Fruit fly (Drosophila melanogaster) whole organism, embryonic: ENCODE results near the gene Sys1.

Experiments
- Antp ChIP-seq: fragments of 200-800 bp; sonication (Bioruptor generic); optimal IDR thresholded peaks from 3 replicates; lab custom pipeline; 2016; ENCODE audit warnings: missing biosample characterization, missing genetic modification characterization
- CG10209 ChIP-seq: fragments of 200-800 bp; sonication (Bioruptor generic); optimal IDR thresholded peaks from 3 replicates; lab custom pipeline; 2017; ENCODE audit warnings: missing biosample characterization, mild to moderate bottlenecking, missing genetic modification characterization, missing genetic modification reagents
- CG10267 ChIP-seq: fragments of 200-800 bp; sonication (Bioruptor generic); optimal IDR thresholded peaks from 2 replicates; lab custom pipeline; 2018; ENCODE audit warnings: missing biosample characterization, mild to moderate bottlenecking, missing genetic modification characterization, moderate library complexity
- CG10462 ChIP-seq: fragments of 200-800 bp; sonication (Bioruptor generic); optimal IDR thresholded peaks from 2 replicates; lab custom pipeline; 2016; ENCODE audit warnings: missing biosample characterization, missing genetic modification characterization
- CG10543 ChIP-seq: fragments of 200-800 bp; sonication (Bioruptor generic); optimal IDR thresholded peaks from 3 replicates; lab custom pipeline; 2017; ENCODE audit warnings: missing biosample characterization, mild to moderate bottlenecking, missing genetic modification characterization, moderate library complexity
- CG10979 ChIP-seq: fragments of 200-800 bp; sonication (Bioruptor generic); optimal IDR thresholded peaks from 2 replicates; lab custom pipeline; 2018; ENCODE audit warnings: missing biosample characterization, mild to moderate bottlenecking, missing genetic modification characterization, moderate library complexity
- CG1647 ChIP-seq: fragments of 200-800 bp; sonication (Bioruptor generic); optimal IDR thresholded peaks from 3 replicates; lab custom pipeline; 2016; ENCODE audit warnings: missing biosample characterization, missing genetic modification characterization
- CG17328 ChIP-seq: fragments of 200-800 bp; sonication (Bioruptor generic); IDR thresholded peaks from 2 replicates; pipeline ENCODE4 v1.3.6; 2022; ENCODE audit warnings: missing biosample characterization, missing genetic modification characterization
- CG17385 ChIP-seq: fragments of 200-800 bp; sonication (Bioruptor generic); optimal IDR thresholded peaks from 3 replicates; lab custom pipeline; 2018; ENCODE audit warnings: missing biosample characterization, mild to moderate bottlenecking, missing genetic modification characterization
- CG2120 ChIP-seq: fragments of 200-800 bp; sonication (Bioruptor generic); optimal IDR thresholded peaks from 3 replicates; lab custom pipeline; 2016; ENCODE audit warnings: missing biosample characterization, missing genetic modification characterization
- CG2712 ChIP-seq: fragments of 200-800 bp; optimal IDR thresholded peaks from 3 replicates; lab custom pipeline; 2019; ENCODE audit warnings: missing biosample characterization, mild to moderate bottlenecking, missing genetic modification characterization, moderate library complexity
- CG3065 ChIP-seq: fragments of 200-800 bp; sonication (Bioruptor generic); optimal IDR thresholded peaks from 2 replicates; lab custom pipeline; 2016; ENCODE audit warnings: missing biosample characterization, missing genetic modification characterization
- CG32767 ChIP-seq: fragments of 200-800 bp; sonication (Bioruptor generic); IDR thresholded peaks from 2 replicates; pipeline ENCODE4 v1.3.6; 2022; ENCODE audit warnings: missing biosample characterization, missing genetic modification characterization
- CG33213 ChIP-seq: fragments of 200-800 bp; sonication (Bioruptor generic); optimal IDR thresholded peaks from 3 replicates; lab custom pipeline; 2016; ENCODE audit warnings: missing biosample characterization, missing genetic modification characterization
- CG4617 ChIP-seq: fragments of 200-800 bp; sonication (Bioruptor generic); optimal IDR thresholded peaks from 3 replicates; lab custom pipeline; 2016; ENCODE audit warnings: missing biosample characterization, missing genetic modification characterization, borderline replicate concordance
- CG6254 ChIP-seq: fragments of 200-800 bp; sonication (Bioruptor generic); optimal IDR thresholded peaks from 3 replicates; lab custom pipeline; 2017; ENCODE audit warnings: mild to moderate bottlenecking, missing biosample characterization, missing genetic modification reagents, missing genetic modification characterization
- CG7987 ChIP-seq: fragments of 200-800 bp; sonication (Bioruptor generic); optimal IDR thresholded peaks from 2 replicates; lab custom pipeline; 2018; ENCODE audit warnings: missing biosample characterization, mild to moderate bottlenecking, missing genetic modification characterization, moderate library complexity
- CG8944 ChIP-seq: fragments of 200-800 bp; sonication (Bioruptor generic); optimal IDR thresholded peaks from 3 replicates; lab custom pipeline; 2016; ENCODE audit warnings: missing biosample characterization, missing genetic modification characterization
- CG9797 ChIP-seq: fragments of 200-800 bp; sonication (Bioruptor generic); optimal IDR thresholded peaks from 3 replicates; lab custom pipeline; 2018; ENCODE audit warnings: missing biosample characterization, mild to moderate bottlenecking, missing genetic modification characterization
- Dip3 ChIP-seq: fragments of 200-800 bp; sonication (Bioruptor generic); optimal IDR thresholded peaks from 3 replicates; lab custom pipeline; 2016; ENCODE audit warnings: missing biosample characterization, missing genetic modification characterization
- E2f1 ChIP-seq: fragments of 200-800 bp; sonication (Bioruptor generic); IDR thresholded peaks from 2 replicates; pipeline ENCODE4 v1.3.6; 2022; ENCODE audit warnings: missing biosample characterization, missing genetic modification characterization
- Gug ChIP-seq: fragments of 200-800 bp; sonication (Bioruptor generic); IDR thresholded peaks from 4 replicates; pipeline ENCODE4 v1.3.6; 2022; ENCODE audit warnings: missing biosample characterization, missing genetic modification characterization
- HLH54F ChIP-seq: fragments of 200-800 bp; sonication (Bioruptor generic); optimal IDR thresholded peaks from 3 replicates; lab custom pipeline; 2016; ENCODE audit warnings: missing biosample characterization, missing genetic modification characterization
- Hey ChIP-seq: fragments of 200-800 bp; sonication (Bioruptor generic); optimal IDR thresholded peaks from 3 replicates; lab custom pipeline; 2018; ENCODE audit warnings: missing biosample characterization, mild to moderate bottlenecking, missing genetic modification characterization
- HmgD ChIP-seq: fragments of 200-800 bp; sonication (Bioruptor generic); optimal IDR thresholded peaks from 3 replicates; lab custom pipeline; 2016; ENCODE audit warnings: missing biosample characterization, missing genetic modification characterization
- Max ChIP-seq: fragments of 200-800 bp; sonication (Bioruptor generic); optimal IDR thresholded peaks from 2 replicates; lab custom pipeline; 2016; ENCODE audit warnings: missing biosample characterization, mild to moderate bottlenecking, missing genetic modification characterization
- Mrtf ChIP-seq: fragments of 200-800 bp; sonication (Bioruptor generic); IDR thresholded peaks from 3 replicates; pipeline ENCODE4 v1.3.6; 2022; ENCODE audit warnings: missing biosample characterization, missing genetic modification characterization
- Ptx1 ChIP-seq: fragments of 200-800 bp; sonication (Bioruptor generic); IDR thresholded peaks from 2 replicates; pipeline ENCODE4 v1.3.6; 2022; ENCODE audit warnings: missing biosample characterization, missing genetic modification characterization
- Side ChIP-seq: fragments of 200-800 bp; sonication (Bioruptor generic); optimal IDR thresholded peaks from 2 replicates; lab custom pipeline; 2016; ENCODE audit warnings: missing biosample characterization, missing genetic modification characterization
- ac ChIP-seq: fragments of 200-800 bp; sonication (Bioruptor generic); optimal IDR thresholded peaks from 3 replicates; lab custom pipeline; 2017; ENCODE audit warnings: missing biosample characterization, mild to moderate bottlenecking, missing genetic modification characterization
- chinmo ChIP-seq: fragments of 200-800 bp; sonication (Bioruptor generic); IDR thresholded peaks from 4 replicates; pipeline ENCODE4 v1.3.6; 2022; ENCODE audit warnings: missing biosample characterization, missing genetic modification characterization; ENCODE audit not compliant: partially characterized antibody
- esg ChIP-seq: fragments of 200-800 bp; sonication (Bioruptor generic); conservative IDR thresholded peaks from 2 replicates; pipeline ENCODE4 v1.3.6; 2022; ENCODE audit warnings: missing biosample characterization, missing genetic modification characterization
- exex ChIP-seq: fragments of 200-800 bp; sonication (Bioruptor generic); optimal IDR thresholded peaks from 4 replicates; lab custom pipeline; 2018; ENCODE audit warnings: missing biosample characterization, mild to moderate bottlenecking, missing genetic modification characterization, moderate library complexity
- fd3F ChIP-seq: fragments of 200-800 bp; sonication (Bioruptor generic); optimal IDR thresholded peaks from 2 replicates; lab custom pipeline; 2018; ENCODE audit warnings: missing biosample characterization, mild to moderate bottlenecking, missing genetic modification characterization, moderate library complexity
- gcm ChIP-seq: fragments of 200-800 bp; sonication (Bioruptor generic); optimal IDR thresholded peaks from 2 replicates; lab custom pipeline; 2019; ENCODE audit warnings: missing biosample characterization, mild to moderate bottlenecking, missing genetic modification characterization, moderate library complexity
- hth ChIP-seq: fragments of >200 bp; optimal IDR thresholded peaks from 2 replicates; lab custom pipeline; 2017; ENCODE audit warnings: inconsistent platforms
- insv ChIP-seq, 2 experiments: fragments of 200-800 bp; sonication (Bioruptor generic); optimal IDR thresholded peaks; 3 replicates each; lab custom pipeline; 2016 to 2018; ENCODE audit warnings: missing biosample characterization in 2 of 2, missing genetic modification characterization in 2 of 2
- jumu ChIP-seq: fragments of 200-800 bp; sonication (Bioruptor generic); optimal IDR thresholded peaks from 3 replicates; lab custom pipeline; 2016; ENCODE audit warnings: missing biosample characterization, missing genetic modification characterization
- knrl ChIP-seq: fragments of 200-800 bp; sonication (Bioruptor generic); IDR thresholded peaks from 3 replicates; pipeline ENCODE4 v1.3.6; 2022; ENCODE audit warnings: missing biosample characterization, missing genetic modification characterization; ENCODE audit not compliant: partially characterized antibody
- lilli ChIP-seq: fragments of 200-800 bp; sonication (Bioruptor generic); optimal IDR thresholded peaks from 3 replicates; lab custom pipeline; 2016; ENCODE audit warnings: missing biosample characterization, missing genetic modification characterization
- lov ChIP-seq, 2 experiments: fragments of 200-800 bp in 1 of 2; fragments of >200 bp in 1 of 2; sonication (Bioruptor generic) in 1 of 2; IDR thresholded peaks in 1 of 2; optimal IDR thresholded peaks in 1 of 2; 2 replicates in 1 of 2; 3 replicates in 1 of 2; pipeline versions ENCODE4 v1.3.6 to Lab custom; 2017 to 2022; ENCODE audit warnings: missing biosample characterization in 1 of 2, missing genetic modification characterization in 1 of 2
- pnt ChIP-seq: fragments of 200-800 bp; sonication (Bioruptor generic); optimal IDR thresholded peaks from 3 replicates; lab custom pipeline; 2016; ENCODE audit warnings: missing biosample characterization, missing genetic modification characterization
- prd ChIP-seq, 3 experiments: fragments of >200 bp in 2 of 3; fragments of 200-800 bp in 1 of 3; sonication (Bioruptor generic) in 1 of 3; optimal IDR thresholded peaks in 2 of 3; IDR thresholded peaks in 1 of 3; 2 replicates in 2 of 3; 3 replicates in 1 of 3; pipeline versions ENCODE4 v1.3.6 to Lab custom; 2017 to 2022; ENCODE audit warnings: missing biosample characterization in 1 of 3, missing genetic modification characterization in 1 of 3
- slbo ChIP-seq: fragments of 200-800 bp; sonication (Bioruptor generic); IDR thresholded peaks from 2 replicates; pipeline ENCODE4 v1.3.6; 2022; ENCODE audit warnings: missing biosample characterization, missing genetic modification characterization
- sob ChIP-seq: fragments of 200-800 bp; sonication (Bioruptor generic); IDR thresholded peaks from 2 replicates; pipeline ENCODE4 v1.3.6; 2022; ENCODE audit warnings: missing biosample characterization, missing genetic modification characterization
- tll ChIP-seq, 2 experiments: fragments of 200-800 bp in 1 of 2; fragments of >200 bp in 1 of 2; sonication (Bioruptor generic) in 1 of 2; optimal IDR thresholded peaks; 2 replicates each; lab custom pipeline; 2017 to 2019; ENCODE audit warnings: missing biosample characterization in 2 of 2, missing genetic modification characterization in 2 of 2, mild to moderate bottlenecking in 1 of 2, moderate library complexity in 1 of 2
- yki ChIP-seq: fragments of >200 bp; optimal IDR thresholded peaks from 3 replicates; lab custom pipeline; 2018
- z ChIP-seq: fragments of 200-800 bp; sonication (Bioruptor generic); IDR thresholded peaks from 3 replicates; pipeline ENCODE4 v1.3.6; 2022; ENCODE audit warnings: missing biosample characterization, missing genetic modification characterization

Sys1 gene

dm6 chr3R:8663668-8664283 lies 11.2 kb downstream of the Sys1 start, which contains the start of gene CG8032 (continued):
- TF ChIP-seq CG3065 (GFP tag; lab: Kevin White, UChicago): no peak
- TF ChIP-seq CG17385 (GFP tag; lab: Kevin White, UChicago): peak; percentile 11
- TF ChIP-seq knrl: peak; percentile 65
- peak; percentile 55 for TF ChIP-seq CG33213 (GFP tag; lab: Kevin White, UChicago)
- peak; percentile 19 for TF ChIP-seq HLH54F (GFP tag; lab: Kevin White, UChicago)
- TF ChIP-seq slbo (GFP tag; lab: Robert Waterston, UW): peak; percentile 63
- TF ChIP-seq pnt (GFP tag; lab: Kevin White, UChicago): peak; percentile 34
- TF ChIP-seq tll (GFP tag; optimal IDR thresholded peaks at IDR 0.05; lab: Kevin White, UChicago): peak in 1 of 2 experiments; percentile 40
- peak; percentile 18 for TF ChIP-seq CG10979
- peak; percentile 9 for TF ChIP-seq CG7987 (GFP tag; lab: Kevin White, UChicago)
- TF ChIP-seq lov (optimal IDR thresholded peaks at IDR 0.05; lab: Kevin White, UChicago): no peak
- no peak for TF ChIP-seq lov (GFP tag; IDR thresholded peaks at IDR 0.05; lab: Robert Waterston, UW)
- peak; percentile 61 for TF ChIP-seq CG4617 (GFP tag; lab: Kevin White, UChicago)
- peak in 1 of 2 experiments; percentile 12 for TF ChIP-seq insv (GFP tag; optimal IDR thresholded peaks at IDR 0.05; lab: Kevin White, UChicago)
- TF ChIP-seq CG10267: peak; percentile 93
- no peak for TF ChIP-seq Hey
- TF ChIP-seq HmgD (GFP tag; lab: Kevin White, UChicago): peak; percentile 6
- TF ChIP-seq CG10462: peak; percentile 37
- TF ChIP-seq Ptx1 (GFP tag; lab: Robert Waterston, UW): peak; percentile 44
- 0 out of 3 replicates have a peak, but pooled peaks have one; percentile 36 for TF ChIP-seq Mrtf (GFP tag; lab: Robert Waterston, UW)
- TF ChIP-seq Gug (GFP tag; lab: Robert Waterston, UW): 0 out of 4 replicates have a peak, but pooled peaks have one; percentile 2
- 0 out of 2 replicates have a peak, but pooled peaks have one; percentile 14 for TF ChIP-seq CG32767 (GFP tag; lab: Robert Waterston, UW)
- TF ChIP-seq Side: peak; percentile 25
- peak; percentile 26 for TF ChIP-seq CG9797
- TF ChIP-seq prd (optimal IDR thresholded peaks at IDR 0.05; lab: Kevin White, UChicago): no peak
- TF ChIP-seq prd (GFP tag; IDR thresholded peaks at IDR 0.05; lab: Robert Waterston, UW): peak; percentile 35; the same call in 1 of the 3 replicates
- peak; percentile 5 for TF ChIP-seq CG10209 (GFP tag; lab: Kevin White, UChicago)
- no peak for TF ChIP-seq E2f1 (GFP tag; lab: Robert Waterston, UW)
- no peak for TF ChIP-seq hth (lab: Kevin White, UChicago)
- peak; percentile 72 for TF ChIP-seq lilli (GFP tag; lab: Kevin White, UChicago)
- 0 out of 4 replicates have a peak, but pooled peaks have one; percentile 61 for TF ChIP-seq chinmo (GFP tag; lab: Robert Waterston, UW)
- peak; percentile 65 for TF ChIP-seq Max
- peak; percentile 65 for TF ChIP-seq CG2120
- no peak for TF ChIP-seq z (GFP tag; lab: Robert Waterston, UW)
- TF ChIP-seq jumu: peak; percentile 44
- no peak for TF ChIP-seq CG6254 (GFP tag; lab: Kevin White, UChicago)
- TF ChIP-seq yki: no peak
- TF ChIP-seq exex (tag; lab: Kevin White, UChicago): peak; percentile 4
- no peak for TF ChIP-seq ac (GFP tag; lab: Kevin White, UChicago)
- no peak for TF ChIP-seq esg (GFP tag; lab: Robert Waterston, UW)
- TF ChIP-seq sob (GFP tag; lab: Robert Waterston, UW): peak; percentile 18; the same call in 1 of the 2 replicates
- TF ChIP-seq CG17328 (GFP tag; lab: Robert Waterston, UW): 0 out of 2 replicates have a peak, but pooled peaks have one; percentile 7
- no peak for TF ChIP-seq fd3F (GFP tag; lab: Kevin White, UChicago)
- TF ChIP-seq CG2712: peak; percentile 64
- peak; percentile 2 for TF ChIP-seq CG1647 (GFP tag; lab: Kevin White, UChicago)
- TF ChIP-seq CG8944 (GFP tag; lab: Kevin White, UChicago): peak; percentile 64
- TF ChIP-seq Antp (GFP tag; lab: Kevin White, UChicago): peak; percentile 59
- peak; percentile 36 for TF ChIP-seq gcm (GFP tag; lab: Kevin White, UChicago)
- peak; percentile 55 for TF ChIP-seq Dip3 (GFP tag; lab: Kevin White, UChicago)
- peak; percentile 70 for TF ChIP-seq CG10543
